In genomic region chrX:6330369-6330949, dm6 we compare ENCODE assay signal across 4 fruit fly cellular contexts.
A peak's percentile ranks its signal among the peaks of the same experiment; 100 is the strongest.
TF ChIP-seq lines count a peak whose summit lies in the region.

Gene CG42240 (plus strand): TSS chrX:6330842.

TF ChIP-seq in whole organism, adult, 20 proteins besides CTCF, POLR2A, EP300 and RAD21 (continued from another document):
- peak; percentile 71 for TF ChIP-seq ovo (GFP tag; optimal IDR thresholded peaks at IDR 0.05; lab: Kevin White, UChicago)
- TF ChIP-seq CG1620 (GFP tag; optimal IDR thresholded peaks at IDR 0.05; lab: Kevin White, UChicago) = peak; percentile 54
TF ChIP-seq in whole organism, adult: peak in this region for 19.

TF ChIP-seq in whole organism, embryonic, 481 proteins besides CTCF, POLR2A, EP300 and RAD21 (continued from another document and continues in another):
- TF ChIP-seq CG12299 (tag; optimal IDR thresholded peaks at IDR 0.05; lab: Kevin White, UChicago) (peak; percentile 81), gcm2 (GFP tag; optimal IDR thresholded peaks at IDR 0.05; lab: Kevin White, UChicago) (peak; percentile 45), CG12071 (GFP tag; optimal IDR thresholded peaks at IDR 0.05; lab: Kevin White, UChicago) (peak; percentile 78), Doc2 (GFP tag; IDR thresholded peaks at IDR 0.05; lab: Robert Waterston, UW) (no peak), Ptx1 (GFP tag; IDR thresholded peaks at IDR 0.05; lab: Robert Waterston, UW) (peak; percentile 88), CG11398 (GFP tag; optimal IDR thresholded peaks at IDR 0.05; lab: Kevin White, UChicago) (peak; percentile 54), bigmax (GFP tag; optimal IDR thresholded peaks at IDR 0.05; lab: Kevin White, UChicago) (no peak), Opbp (GFP tag; IDR thresholded peaks at IDR 0.05; lab: Robert Waterston, UW; ENCODE audit: partially characterized antibody) (no peak), CG17328 (GFP tag; IDR thresholded peaks at IDR 0.05; lab: Robert Waterston, UW) (peak; percentile 51; the same call in 1 of the 2 replicates), wor (GFP tag; IDR thresholded peaks at IDR 0.05; lab: Robert Waterston, UW) (peak; percentile 80), CG11247 (GFP tag; IDR thresholded peaks at IDR 0.05; lab: Robert Waterston, UW) (peak; percentile 45; the same call in 1 of the 2 replicates), Atf-2 (GFP tag; optimal IDR thresholded peaks at IDR 0.05; lab: Kevin White, UChicago) (peak; percentile 80), CG11695 (GFP tag; IDR thresholded peaks at IDR 0.05; lab: Robert Waterston, UW) (peak; percentile 92), Stat92E (GFP tag; optimal IDR thresholded peaks at IDR 0.05; lab: Kevin White, UChicago) (peak in 1 of 3 experiments; percentile 69), CG7372 (GFP tag; IDR thresholded peaks at IDR 0.05; lab: Robert Waterston, UW) (peak; percentile 81), CG12942 (GFP tag; optimal IDR thresholded peaks at IDR 0.05; lab: Kevin White, UChicago) (peak; percentile 81), Rfx (GFP tag; IDR thresholded peaks at IDR 0.05; lab: Robert Waterston, UW) (peak; percentile 78), CG9727 (GFP tag; optimal IDR thresholded peaks at IDR 0.05; lab: Kevin White, UChicago) (peak; percentile 91), CG16779 (GFP tag; IDR thresholded peaks at IDR 0.05; lab: Robert Waterston, UW) (no peak), CG4820 (GFP tag; optimal IDR thresholded peaks at IDR 0.05; lab: Kevin White, UChicago) (peak; percentile 83), sens (GFP tag; lab: Kevin White, UChicago) (peak; percentile 99), CG15269 (tag; optimal IDR thresholded peaks at IDR 0.05; lab: Kevin White, UChicago) (peak; percentile 92), psq (GFP tag; optimal IDR thresholded peaks at IDR 0.05; lab: Kevin White, UChicago) (peak; percentile 66), corto (GFP tag; optimal IDR thresholded peaks at IDR 0.05; lab: Kevin White, UChicago) (peak; percentile 63), lola (GFP tag; optimal IDR thresholded peaks at IDR 0.05; lab: Kevin White, UChicago) (peak in 1 of 3 experiments; percentile 91), dmrt11E (tag; optimal IDR thresholded peaks at IDR 0.05; lab: Kevin White, UChicago) (peak; percentile 72), sug (tag; optimal IDR thresholded peaks at IDR 0.05; lab: Kevin White, UChicago) (peak; percentile 87), ham (GFP tag; IDR thresholded peaks at IDR 0.05; lab: Robert Waterston, UW) (no peak), pho (GFP tag; optimal IDR thresholded peaks at IDR 0.05; lab: Kevin White, UChicago) (peak; percentile 81), CG18599 (GFP tag; optimal IDR thresholded peaks at IDR 0.05; lab: Kevin White, UChicago) (peak; percentile 93), CG2889 (GFP tag; IDR thresholded peaks at IDR 0.05; lab: Robert Waterston, UW) (peak; percentile 60; the same call in 1 of the 3 replicates), Hmr (GFP tag; optimal IDR thresholded peaks at IDR 0.05; lab: Kevin White, UChicago) (peak; percentile 94), slbo (GFP tag; IDR thresholded peaks at IDR 0.05; lab: Robert Waterston, UW) (peak; percentile 74), Dll (GFP tag; IDR thresholded peaks at IDR 0.05; lab: Robert Waterston, UW; ENCODE audit: partially characterized antibody) (no peak), al (GFP tag; IDR thresholded peaks at IDR 0.05; lab: Robert Waterston, UW) (0 out of 2 replicates have a peak, but pooled peaks have one; percentile 30), Bdp1 (GFP tag; optimal IDR thresholded peaks at IDR 0.05; lab: Kevin White, UChicago) (peak; percentile 39), ttk (GFP tag; IDR thresholded peaks at IDR 0.05; lab: Robert Waterston, UW) (peak; percentile 77), CG14050 (GFP tag; IDR thresholded peaks at IDR 0.05; lab: Robert Waterston, UW) (peak; percentile 58), Xrp1 (GFP tag; IDR thresholded peaks at IDR 0.05; lab: Robert Waterston, UW) (peak; percentile 83), ase (GFP tag; IDR thresholded peaks at IDR 0.05; lab: Robert Waterston, UW) (peak; percentile 58; the same call in 1 of the 3 replicates), CkIIα-i1 (GFP tag; IDR thresholded peaks at IDR 0.05; lab: Robert Waterston, UW) (no peak), CG2120 (GFP tag; optimal IDR thresholded peaks at IDR 0.05; lab: Kevin White, UChicago) (peak; percentile 88)

TF ChIP-seq in whole organism, prepupa, 60 proteins besides CTCF, POLR2A, EP300 and RAD21 (continued from another document):
- TF ChIP-seq CG8319 (GFP tag; optimal IDR thresholded peaks at IDR 0.05; lab: Kevin White, UChicago) = peak; percentile 81
- peak; percentile 88 for TF ChIP-seq Hr39 (GFP tag; optimal IDR thresholded peaks at IDR 0.05; lab: Kevin White, UChicago)
- TF ChIP-seq Eip93F (GFP tag; optimal IDR thresholded peaks at IDR 0.05; lab: Kevin White, UChicago) = peak; percentile 65
- TF ChIP-seq CG6854 (GFP tag; optimal IDR thresholded peaks at IDR 0.05; lab: Kevin White, UChicago) = peak; percentile 81
- TF ChIP-seq topi (GFP tag; optimal IDR thresholded peaks at IDR 0.05; lab: Kevin White, UChicago) = peak; percentile 93
- TF ChIP-seq CG8632 (GFP tag; optimal IDR thresholded peaks at IDR 0.05; lab: Kevin White, UChicago) = peak; percentile 94
- TF ChIP-seq acj6 (GFP tag; optimal IDR thresholded peaks at IDR 0.05; lab: Kevin White, UChicago) = peak; percentile 92
- peak; percentile 91 for TF ChIP-seq CG11762 (GFP tag; optimal IDR thresholded peaks at IDR 0.05; lab: Kevin White, UChicago; ENCODE audit: insufficient read depth)
- peak; percentile 94 for TF ChIP-seq Smox (GFP tag; optimal IDR thresholded peaks at IDR 0.05; lab: Kevin White, UChicago)
- peak; percentile 69 for TF ChIP-seq CG11294 (GFP tag; IDR thresholded peaks at IDR 0.05; lab: Robert Waterston, UW)
- peak; percentile 72 for TF ChIP-seq CG6163 (GFP tag; IDR thresholded peaks at IDR 0.05; lab: Robert Waterston, UW)
- peak; percentile 96 for TF ChIP-seq CG8119 (GFP tag; IDR thresholded peaks at IDR 0.05; lab: Robert Waterston, UW)
- peak; percentile 94 for TF ChIP-seq lz (GFP tag; optimal IDR thresholded peaks at IDR 0.05; lab: Kevin White, UChicago)
- peak; percentile 92 for TF ChIP-seq CG16779 (tag; optimal IDR thresholded peaks at IDR 0.05; lab: Kevin White, UChicago)
- TF ChIP-seq Gug (GFP tag; IDR thresholded peaks at IDR 0.05; lab: Robert Waterston, UW) = peak; percentile 73
- TF ChIP-seq CG15336 (GFP tag; IDR thresholded peaks at IDR 0.05; lab: Robert Waterston, UW) = peak; percentile 92
- peak; percentile 82 for TF ChIP-seq Sox15 (GFP tag; optimal IDR thresholded peaks at IDR 0.05; lab: Kevin White, UChicago)
- TF ChIP-seq CG1621 (tag; optimal IDR thresholded peaks at IDR 0.05; lab: Kevin White, UChicago) = peak; percentile 88
- peak; percentile 94 for TF ChIP-seq OdsH (GFP tag; optimal IDR thresholded peaks at IDR 0.05; lab: Kevin White, UChicago)
- peak; percentile 74 for TF ChIP-seq fd85E (GFP tag; optimal IDR thresholded peaks at IDR 0.05; lab: Kevin White, UChicago)
- peak; percentile 75 to 96 for TF ChIP-seq salr (GFP tag; optimal IDR thresholded peaks at IDR 0.05; lab: Kevin White, UChicago)
- peak; percentile 92 for TF ChIP-seq CG3032 (tag; optimal IDR thresholded peaks at IDR 0.05; lab: Kevin White, UChicago)
- TF ChIP-seq CG4318 (GFP tag; optimal IDR thresholded peaks at IDR 0.05; lab: Kevin White, UChicago) = peak; percentile 95
- peak; percentile 95 for TF ChIP-seq Sox102F (GFP tag; optimal IDR thresholded peaks at IDR 0.05; lab: Kevin White, UChicago)
- peak; percentile 96 for TF ChIP-seq Eip75B (GFP tag; optimal IDR thresholded peaks at IDR 0.05; lab: Kevin White, UChicago)
- peak; percentile 88 for TF ChIP-seq CG31627 (GFP tag; optimal IDR thresholded peaks at IDR 0.05; lab: Kevin White, UChicago)
- TF ChIP-seq Hr4 (GFP tag; optimal IDR thresholded peaks at IDR 0.05; lab: Kevin White, UChicago) = peak; percentile 95
- peak; percentile 95 for TF ChIP-seq CG6808 (GFP tag; optimal IDR thresholded peaks at IDR 0.05; lab: Kevin White, UChicago)
- TF ChIP-seq CG10669 (GFP tag; optimal IDR thresholded peaks at IDR 0.05; lab: Kevin White, UChicago) = peak; percentile 94
- peak; percentile 86 for TF ChIP-seq Blimp-1 (GFP tag; optimal IDR thresholded peaks at IDR 0.05; lab: Kevin White, UChicago)
- TF ChIP-seq eg (GFP tag; IDR thresholded peaks at IDR 0.05; lab: Robert Waterston, UW) = peak; percentile 66
- TF ChIP-seq vri (GFP tag; optimal IDR thresholded peaks at IDR 0.05; lab: Kevin White, UChicago) = peak; percentile 87
- TF ChIP-seq fd59A (GFP tag; optimal IDR thresholded peaks at IDR 0.05; lab: Kevin White, UChicago) = peak; percentile 93
- TF ChIP-seq Hr38 (GFP tag; optimal IDR thresholded peaks at IDR 0.05; lab: Kevin White, UChicago) = no peak
- peak; percentile 93 to 95 for TF ChIP-seq ss (GFP tag; optimal IDR thresholded peaks at IDR 0.05; lab: Kevin White, UChicago)
- peak; percentile 90 for TF ChIP-seq dac (GFP tag; optimal IDR thresholded peaks at IDR 0.05; lab: Kevin White, UChicago)
- peak; percentile 86 for TF ChIP-seq Ets21C (GFP tag; optimal IDR thresholded peaks at IDR 0.05; lab: Kevin White, UChicago)
- TF ChIP-seq CG7368 (GFP tag; optimal IDR thresholded peaks at IDR 0.05; lab: Kevin White, UChicago) = peak; percentile 91
- peak; percentile 92 for TF ChIP-seq spab (GFP tag; optimal IDR thresholded peaks at IDR 0.05; lab: Kevin White, UChicago)
- peak; percentile 97 for TF ChIP-seq CG6276 (GFP tag; optimal IDR thresholded peaks at IDR 0.05; lab: Kevin White, UChicago)
- TF ChIP-seq fkh (GFP tag; optimal IDR thresholded peaks at IDR 0.05; lab: Kevin White, UChicago) = peak; percentile 5

TF ChIP-seq in whole organism, wandering third instar larva, 38 proteins besides CTCF, POLR2A, EP300 and RAD21 (continued from another document):
- peak; percentile 94 for TF ChIP-seq Sp1 (GFP tag; optimal IDR thresholded peaks at IDR 0.05; lab: Kevin White, UChicago)
- peak; percentile 90 for TF ChIP-seq HLH106 (tag; optimal IDR thresholded peaks at IDR 0.05; lab: Kevin White, UChicago)
- peak; percentile 84 for TF ChIP-seq rgr (GFP tag; optimal IDR thresholded peaks at IDR 0.05; lab: Kevin White, UChicago)
- peak in 1 of 2 experiments; percentile 24 for TF ChIP-seq dl (GFP tag; optimal IDR thresholded peaks at IDR 0.05; lab: Kevin White, UChicago; ENCODE audit: insufficient read depth in 1 of 2, partially characterized antibody in 2 of 2)
- TF ChIP-seq br (GFP tag; optimal IDR thresholded peaks at IDR 0.05; lab: Kevin White, UChicago) = peak; percentile 87
- peak; percentile 53 for TF ChIP-seq Jra (GFP tag; optimal IDR thresholded peaks at IDR 0.05; lab: Kevin White, UChicago)
- TF ChIP-seq foxo (GFP tag; optimal IDR thresholded peaks at IDR 0.05; lab: Kevin White, UChicago) = peak; percentile 49 to 90
- no peak for TF ChIP-seq lola (GFP tag; optimal IDR thresholded peaks at IDR 0.05; lab: Kevin White, UChicago)
- TF ChIP-seq Vsx2 (GFP tag; optimal IDR thresholded peaks at IDR 0.05; lab: Kevin White, UChicago; ENCODE audit: partially characterized antibody) = no peak
- TF ChIP-seq Dif (GFP tag; optimal IDR thresholded peaks at IDR 0.05; lab: Kevin White, UChicago; ENCODE audit: partially characterized antibody) = peak; percentile 52
- no peak for TF ChIP-seq usp (GFP tag; optimal IDR thresholded peaks at IDR 0.05; lab: Kevin White, UChicago)
- no peak for TF ChIP-seq Hr83 (GFP tag; optimal IDR thresholded peaks at IDR 0.05; lab: Kevin White, UChicago; ENCODE audit: poor library complexity, severe bottlenecking)
- no peak for TF ChIP-seq Dfd (GFP tag; optimal IDR thresholded peaks at IDR 0.05; lab: Kevin White, UChicago)
